Fruit fly (Drosophila melanogaster): ENCODE data around the gene Clp.

The Clp gene

dm6 chr2L:855052-855547, 35.3 kb downstream of the Clp start, which contains the start of gene CG13949 (continued):
- TF ChIP-seq luna (GFP tag; optimal IDR thresholded peaks at IDR 0.05) (no peak), Dll (GFP tag; IDR thresholded peaks at IDR 0.05; ENCODE audit: partially characterized antibody) (0 out of 4 replicates have a peak, but pooled peaks have one; percentile 40), TFAM (GFP tag; optimal IDR thresholded peaks at IDR 0.05) (no peak), CHES-1-like (GFP tag; optimal IDR thresholded peaks at IDR 0.05) (peak; percentile 33), CG13424 (tag; optimal IDR thresholded peaks at IDR 0.05) (peak; percentile 68), CG15269 (tag; optimal IDR thresholded peaks at IDR 0.05) (peak; percentile 72), Ets65A (GFP tag) (peak; percentile 89), run (tag; optimal IDR thresholded peaks at IDR 0.05) (peak; percentile 38), CG18764 (GFP tag; optimal IDR thresholded peaks at IDR 0.05) (peak; percentile 10), insv (GFP tag; optimal IDR thresholded peaks at IDR 0.05) (peak in 1 of 2 experiments; percentile 3), CG9727 (GFP tag; optimal IDR thresholded peaks at IDR 0.05) (peak; percentile 51), CG5953 (GFP tag; IDR thresholded peaks at IDR 0.05) (0 out of 2 replicates have a peak, but pooled peaks have one; percentile 40), otp (GFP tag; IDR thresholded peaks at IDR 0.05) (no peak), CG4328 (GFP tag; optimal IDR thresholded peaks at IDR 0.05) (no peak), CG4282 (GFP tag; optimal IDR thresholded peaks at IDR 0.05) (peak; percentile 35), Antp (GFP tag; optimal IDR thresholded peaks at IDR 0.05) (peak; percentile 60), Eip74EF (GFP tag; optimal IDR thresholded peaks at IDR 0.05) (peak in 1 of 2 experiments; percentile 27), zen (tag; optimal IDR thresholded peaks at IDR 0.05) (peak; percentile 24), tx (GFP tag; optimal IDR thresholded peaks at IDR 0.05) (peak; percentile 61), CG3065 (GFP tag; optimal IDR thresholded peaks at IDR 0.05) (no peak), Pdp1 (GFP tag; optimal IDR thresholded peaks at IDR 0.05) (peak; percentile 1 to 66), BtbVII (GFP tag; optimal IDR thresholded peaks at IDR 0.05) (peak; percentile 42), bbx (GFP tag; IDR thresholded peaks at IDR 0.05; ENCODE audit: partially characterized antibody) (peak; percentile 64; the same call in 1 of the 2 replicates), CG10321 (GFP tag; IDR thresholded peaks at IDR 0.05) (no peak; the same call in 1 of the 2 replicates), CG1233 (GFP tag; optimal IDR thresholded peaks at IDR 0.05) (peak; percentile 46), Hand (GFP tag; optimal IDR thresholded peaks at IDR 0.05) (peak; percentile 60), CG10654 (GFP tag; optimal IDR thresholded peaks at IDR 0.05) (peak; percentile 26), tap (tag; optimal IDR thresholded peaks at IDR 0.05) (peak; percentile 28), her (GFP tag; optimal IDR thresholded peaks at IDR 0.05) (peak; percentile 58), cg (GFP tag; optimal IDR thresholded peaks at IDR 0.05) (no peak), Mes4 (GFP tag; optimal IDR thresholded peaks at IDR 0.05) (peak; percentile 21), CkIIα-i1 (GFP tag; IDR thresholded peaks at IDR 0.05) (no peak), E2f1 (GFP tag; IDR thresholded peaks at IDR 0.05) (peak; percentile 75), so (GFP tag; IDR thresholded peaks at IDR 0.05) (no peak), row (GFP tag; IDR thresholded peaks at IDR 0.05) (peak; percentile 69), hbn (GFP tag; IDR thresholded peaks at IDR 0.05; ENCODE audit: partially characterized antibody) (peak; percentile 49; the same call in 1 of the 2 replicates), Meics (GFP tag; optimal IDR thresholded peaks at IDR 0.05) (peak; percentile 54), CG3838 (GFP tag; optimal IDR thresholded peaks at IDR 0.05) (no peak), fd102C (GFP tag; optimal IDR thresholded peaks at IDR 0.05) (no peak), CG2199 (GFP tag; IDR thresholded peaks at IDR 0.05) (peak; percentile 72; the same call in 2 of the 3 replicates), Jarid2 (GFP tag; optimal IDR thresholded peaks at IDR 0.05) (peak; percentile 22), CG9932 (GFP tag; IDR thresholded peaks at IDR 0.05) (peak; percentile 87), CG17359 (tag; optimal IDR thresholded peaks at IDR 0.05) (peak; percentile 62), gem (tag; optimal IDR thresholded peaks at IDR 0.05) (peak; percentile 81), Lpt (GFP tag; optimal IDR thresholded peaks at IDR 0.05) (no peak), gsb-n (tag; optimal IDR thresholded peaks at IDR 0.05) (peak; percentile 38), Nf-YB (GFP tag; optimal IDR thresholded peaks at IDR 0.05) (peak; percentile 27), bsh (GFP tag; optimal IDR thresholded peaks at IDR 0.05) (peak in 1 of 2 experiments; percentile 58), CG2129 (GFP tag; IDR thresholded peaks at IDR 0.05; ENCODE audit: partially characterized antibody) (peak; percentile 26; the same call in 1 of the 2 replicates)
